Worm (Caenorhabditis elegans) whole organism, young adult: ENCODE measurements around the gene col-120.

Source experiments
- C17E4.6 ChIP-seq: fragments of 200-800 bp; sonication (Bioruptor generic); IDR thresholded peaks from 2 replicates; pipeline ENCODE4 v1.3.6; 2022; ENCODE audit warnings: missing genetic modification reagents, missing genetic modification characterization, missing compliant biosample characterization
- F57A8.1 ChIP-seq: fragments of 200-800 bp; sonication (Bioruptor generic); optimal IDR thresholded peaks from 2 replicates; lab custom pipeline; 2018; ENCODE audit warnings: mild to moderate bottlenecking, missing genetic modification characterization, moderate library complexity, missing compliant biosample characterization
- K11D2.4 ChIP-seq: fragments of 200-800 bp; sonication (Bioruptor generic); IDR thresholded peaks from 2 replicates; pipeline ENCODE4 v1.3.6; 2022; ENCODE audit warnings: missing genetic modification reagents, missing genetic modification characterization, missing compliant biosample characterization
- Y79H2A.3 ChIP-seq: fragments of 200-800 bp; sonication (Bioruptor generic); conservative IDR thresholded peaks from 2 replicates; pipeline ENCODE4 v1.3.6; 2022; ENCODE audit warnings: missing genetic modification reagents, missing genetic modification characterization, missing compliant biosample characterization
- athp-1 ChIP-seq: sonication (generic microtip); optimal IDR thresholded peaks from 2 replicates; lab custom pipeline; 2017; ENCODE audit warnings: mild to moderate bottlenecking, missing genetic modification characterization, missing compliant biosample characterization
- cebp-1 ChIP-seq, 2 experiments: fragments of 200-800 bp in 1 of 2; sonication (Bioruptor generic) in 1 of 2; sonication (generic microtip) in 1 of 2; IDR thresholded peaks in 1 of 2; optimal IDR thresholded peaks in 1 of 2; 2 replicates each; pipeline versions ENCODE4 v1.3.6 to Lab custom; 2017 to 2022; ENCODE audit warnings: missing compliant biosample characterization in 2 of 2, missing genetic modification characterization in 2 of 2, mild to moderate bottlenecking in 1 of 2, missing genetic modification reagents in 1 of 2, moderate library complexity in 1 of 2
- cebp-2 ChIP-seq: fragments of 200-800 bp; sonication (Bioruptor generic); IDR thresholded peaks from 2 replicates; pipeline ENCODE4 v1.3.6; 2022; ENCODE audit warnings: missing genetic modification characterization, missing compliant biosample characterization
- him-1 ChIP-seq: sonication (generic microtip); optimal IDR thresholded peaks from 2 replicates; lab custom pipeline; 2016; ENCODE audit warnings: missing genotype, missing genetic modification reagents, missing genetic modification characterization, missing compliant biosample characterization
- madf-3 ChIP-seq: fragments of 200-800 bp; sonication (Bioruptor generic); IDR thresholded peaks from 2 replicates; pipeline ENCODE4 v1.3.6; 2022; ENCODE audit warnings: missing genetic modification reagents, missing genetic modification characterization, missing compliant biosample characterization
- madf-8 ChIP-seq: fragments of 200-800 bp; sonication (Bioruptor generic); conservative IDR thresholded peaks from 2 replicates; pipeline ENCODE4 v1.3.6; 2022; ENCODE audit warnings: missing genetic modification reagents, missing genetic modification characterization, missing compliant biosample characterization
- nfyb-1 ChIP-seq: fragments of 200-800 bp; sonication (Bioruptor generic); IDR thresholded peaks from 2 replicates; pipeline ENCODE4 v1.3.6; 2022; ENCODE audit warnings: missing genetic modification reagents, missing genetic modification characterization, missing compliant biosample characterization
- snpc-4 ChIP-seq, 5 experiments: fragments of 150-350 bp in 1 of 5; sonication (generic microtip) in 4 of 5; optimal IDR thresholded peaks; 2 replicates each; lab custom pipeline; 2014 to 2018; ENCODE audit warnings: missing genetic modification characterization in 5 of 5, missing biosample characterization in 3 of 5, antibody characterized with exemption in 2 of 5, mild to moderate bottlenecking in 2 of 5, missing compliant biosample characterization in 2 of 5, missing genotype in 2 of 5, moderate library complexity in 2 of 5, missing genetic modification reagents in 1 of 5
- unc-62 ChIP-seq: fragments of 150-350 bp; optimal IDR thresholded peaks from 2 replicates; lab custom pipeline; 2014; ENCODE audit warnings: missing biosample characterization, missing genetic modification reagents, missing genetic modification characterization
- ztf-6 ChIP-seq: fragments of 200-800 bp; sonication (Bioruptor generic); IDR thresholded peaks from 2 replicates; pipeline ENCODE4 v1.3.6; 2022; ENCODE audit warnings: missing genetic modification reagents, missing genetic modification characterization, missing compliant biosample characterization

DNA sequence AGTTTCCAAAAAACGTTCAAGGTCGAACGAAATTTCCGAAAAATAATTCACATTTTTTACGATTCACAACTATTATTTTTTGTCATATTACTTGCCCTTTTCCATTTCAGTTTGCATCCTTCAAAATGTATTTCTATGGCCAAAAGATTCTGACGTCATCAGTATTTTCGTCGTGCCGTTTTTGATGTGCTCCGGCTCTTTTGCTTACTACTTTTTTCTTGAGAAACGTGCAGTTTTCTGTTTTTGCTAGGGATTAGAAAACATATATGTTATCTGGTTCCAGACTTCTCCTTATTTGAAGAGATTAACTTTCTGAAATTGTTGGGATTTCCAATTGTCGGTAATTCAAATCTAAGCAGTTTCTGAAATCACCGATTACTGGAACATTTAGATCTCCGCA, 45.8 kb downstream of the col-120 start:
- TF ChIP-seq cebp-1 (GFP tag; IDR thresholded peaks at IDR 0.05; lab: Robert Waterston, UW): no peak
- TF ChIP-seq cebp-1 (tag; optimal IDR thresholded peaks at IDR 0.05; lab: Kevin White, UChicago): no peak
- TF ChIP-seq C17E4.6: no peak
- TF ChIP-seq F57A8.1 (GFP tag; lab: Kevin White, UChicago): no peak
- TF ChIP-seq cebp-2: no peak
- no peak for TF ChIP-seq athp-1 (tag; lab: Kevin White, UChicago)
- TF ChIP-seq nfyb-1: no peak
- no peak for TF ChIP-seq Y79H2A.3 (GFP tag; lab: Robert Waterston, UW)
- no peak for TF ChIP-seq madf-8 (GFP tag; lab: Robert Waterston, UW)
- no peak for TF ChIP-seq madf-3
- no peak for TF ChIP-seq him-1
- no peak for TF ChIP-seq K11D2.4 (GFP tag; lab: Robert Waterston, UW)
- no peak for TF ChIP-seq unc-62 (GFP tag; lab: Kevin White, UChicago)
- no peak for TF ChIP-seq snpc-4 (GFP tag; optimal IDR thresholded peaks at IDR 0.05; lab: Kevin White, UChicago)
- TF ChIP-seq snpc-4 (tag; optimal IDR thresholded peaks at IDR 0.05; lab: Kevin White, UChicago): no peak
- no peak for TF ChIP-seq ztf-6 (GFP tag; lab: Robert Waterston, UW)
